Worm (Caenorhabditis elegans): ENCODE measurements around the gene gcy-14.

ce11 chrV:14824124-14824523 is 44.0 kb downstream of the gcy-14 start, which contains the start of gene W06A7.4:
- no peak for TF ChIP-seq elt-3 (tag; optimal IDR thresholded peaks at IDR 0.05)
- no peak for TF ChIP-seq unc-62 (GFP tag; optimal IDR thresholded peaks at IDR 0.05)
- no peak for TF ChIP-seq lin-15B (tag; optimal IDR thresholded peaks at IDR 0.05)
- no peak for TF ChIP-seq fkh-10 (GFP tag; optimal IDR thresholded peaks at IDR 0.05)
- TF ChIP-seq nhr-237 (tag; optimal IDR thresholded peaks at IDR 0.05) = no peak

Data from whole organism, L3 larva.